Worm (Caenorhabditis elegans) whole organism, mixed stage, embryonic: Measurements from ENCODE around the gene srw-59.

Experiments used
- M03D4.4 ChIP-seq: sonication (generic microtip); optimal IDR thresholded peaks from 2 replicates; lab custom pipeline; 2017; ENCODE audit warnings: mild to moderate bottlenecking, missing genetic modification characterization, missing compliant biosample characterization
- blmp-1 ChIP-seq: fragments of 150-350 bp; optimal IDR thresholded peaks from 2 replicates; lab custom pipeline; 2014; ENCODE audit warnings: missing biosample characterization, missing genetic modification characterization
- ceh-39 ChIP-seq: fragments of 150-350 bp; optimal IDR thresholded peaks from 2 replicates; lab custom pipeline; 2014; ENCODE audit warnings: missing biosample characterization, missing genetic modification characterization
- ceh-43 ChIP-seq: fragments of 200-800 bp; sonication (Bioruptor generic); optimal IDR thresholded peaks from 2 replicates; lab custom pipeline; 2018; ENCODE audit warnings: mild to moderate bottlenecking, missing genetic modification characterization, moderate library complexity, missing compliant biosample characterization
- ces-1 ChIP-seq: fragments of 150-350 bp; optimal IDR thresholded peaks from 2 replicates; lab custom pipeline; 2014; ENCODE audit warnings: missing biosample characterization, missing genetic modification reagents, missing genetic modification characterization
- cnd-1 ChIP-seq: fragments of 200-800 bp; sonication (Bioruptor generic); optimal IDR thresholded peaks from 2 replicates; lab custom pipeline; 2018; ENCODE audit warnings: mild to moderate bottlenecking, missing genetic modification characterization, missing compliant biosample characterization
- elt-1 ChIP-seq: sonication (generic microtip); optimal IDR thresholded peaks from 2 replicates; lab custom pipeline; 2017; ENCODE audit warnings: missing genetic modification characterization, mild to moderate bottlenecking, missing compliant biosample characterization, antibody characterized with exemption, moderate library complexity, borderline replicate concordance; ENCODE audit not compliant: insufficient read depth
- elt-3 ChIP-seq: fragments of 150-350 bp; optimal IDR thresholded peaks from 2 replicates; lab custom pipeline; 2014; ENCODE audit warnings: missing biosample characterization, missing genetic modification characterization
- flh-1 ChIP-seq: fragments of 200-800 bp; sonication (Bioruptor generic); optimal IDR thresholded peaks from 2 replicates; lab custom pipeline; 2018; ENCODE audit warnings: mild to moderate bottlenecking, missing genetic modification characterization, moderate library complexity, missing compliant biosample characterization
- ham-2 ChIP-seq: fragments of 200-800 bp; sonication (Bioruptor generic); optimal IDR thresholded peaks from 2 replicates; lab custom pipeline; 2018; ENCODE audit warnings: mild to moderate bottlenecking, missing genetic modification characterization, missing compliant biosample characterization
- hlh-1 ChIP-seq: fragments of 150-350 bp; optimal IDR thresholded peaks from 2 replicates; lab custom pipeline; 2014; ENCODE audit warnings: missing biosample characterization, missing genetic modification reagents, missing genetic modification characterization
- lin-32 ChIP-seq: fragments of 200-800 bp; sonication (Bioruptor generic); optimal IDR thresholded peaks from 2 replicates; lab custom pipeline; 2018; ENCODE audit warnings: mild to moderate bottlenecking, missing genetic modification characterization, missing compliant biosample characterization
- lsy-2 ChIP-seq: fragments of 150-350 bp; optimal IDR thresholded peaks from 2 replicates; lab custom pipeline; 2014; ENCODE audit warnings: missing biosample characterization, missing genetic modification characterization
- mab-5 ChIP-seq: fragments of 150-350 bp; optimal IDR thresholded peaks from 2 replicates; lab custom pipeline; 2014; ENCODE audit warnings: missing biosample characterization, missing genetic modification characterization
- mep-1 ChIP-seq: fragments of 150-350 bp; optimal IDR thresholded peaks from 2 replicates; lab custom pipeline; 2017; ENCODE audit warnings: missing biosample characterization, missing genetic modification reagents, missing genetic modification characterization, inconsistent platforms
- mls-2 ChIP-seq: sonication (generic microtip); optimal IDR thresholded peaks from 2 replicates; lab custom pipeline; 2016; ENCODE audit warnings: mild to moderate bottlenecking, missing genetic modification characterization, moderate library complexity, missing compliant biosample characterization
- nhr-12 ChIP-seq: fragments of 150-350 bp; optimal IDR thresholded peaks from 2 replicates; lab custom pipeline; 2014; ENCODE audit warnings: missing biosample characterization, missing genetic modification characterization
- nhr-2 ChIP-seq: fragments of 150-350 bp; optimal IDR thresholded peaks from 2 replicates; lab custom pipeline; 2014; ENCODE audit warnings: missing biosample characterization, missing genetic modification characterization
- nhr-237 ChIP-seq: fragments of 150-350 bp; optimal IDR thresholded peaks from 2 replicates; lab custom pipeline; 2014; ENCODE audit warnings: missing biosample characterization, missing genetic modification characterization
- nhr-28 ChIP-seq: fragments of 150-350 bp; optimal IDR thresholded peaks from 2 replicates; lab custom pipeline; 2014; ENCODE audit warnings: missing biosample characterization, missing genetic modification characterization
- nhr-76 ChIP-seq: sonication (generic microtip); optimal IDR thresholded peaks from 2 replicates; lab custom pipeline; 2017; ENCODE audit warnings: missing biosample characterization, missing genetic modification characterization
- pha-4 ChIP-seq: fragments of 150-350 bp; optimal IDR thresholded peaks from 2 replicates; lab custom pipeline; 2018; ENCODE audit warnings: missing biosample characterization, missing genetic modification reagents, missing genetic modification characterization
- sem-2 ChIP-seq: fragments of 200-800 bp; sonication (Bioruptor generic); optimal IDR thresholded peaks from 2 replicates; lab custom pipeline; 2018; ENCODE audit warnings: mild to moderate bottlenecking, missing genetic modification characterization, missing compliant biosample characterization
- snpc-4 ChIP-seq: fragments of 150-350 bp; optimal IDR thresholded peaks from 2 replicates; lab custom pipeline; 2014; ENCODE audit warnings: missing biosample characterization, missing genetic modification characterization
- sptf-1 ChIP-seq: sonication (generic microtip); optimal IDR thresholded peaks from 2 replicates; lab custom pipeline; 2017; ENCODE audit warnings: mild to moderate bottlenecking, missing genetic modification characterization, moderate library complexity, missing compliant biosample characterization
- tbx-8 ChIP-seq: fragments of 200-800 bp; sonication (Bioruptor generic); optimal IDR thresholded peaks from 2 replicates; lab custom pipeline; 2018; ENCODE audit warnings: mild to moderate bottlenecking, missing genetic modification characterization, moderate library complexity, missing compliant biosample characterization
- unc-39 ChIP-seq: fragments of 150-350 bp; optimal IDR thresholded peaks from 2 replicates; lab custom pipeline; 2014; ENCODE audit warnings: missing biosample characterization, missing genetic modification characterization
- unc-62 ChIP-seq: fragments of 150-350 bp; optimal IDR thresholded peaks from 2 replicates; lab custom pipeline; 2014; ENCODE audit warnings: missing biosample characterization, missing genetic modification reagents, missing genetic modification characterization
- zip-8 ChIP-seq: fragments of 150-350 bp; optimal IDR thresholded peaks from 2 replicates; lab custom pipeline; 2014; ENCODE audit warnings: missing biosample characterization, missing genetic modification characterization
- ztf-11 ChIP-seq: fragments of 150-350 bp; optimal IDR thresholded peaks from 2 replicates; lab custom pipeline; 2014; ENCODE audit warnings: missing biosample characterization, missing genetic modification characterization

The srw-59 gene

ce11 chrV:15970820-15971219 lies 20.0 kb upstream of the srw-59 start:
- TF ChIP-seq ceh-43 (GFP tag; lab: Kevin White, UChicago) (no peak), nhr-237 (no peak), mep-1 (no peak), ztf-11 (tag; lab: Kevin White, UChicago) (no peak), mls-2 (tag; lab: Kevin White, UChicago) (no peak), elt-3 (no peak), zip-8 (no peak), lin-32 (no peak), M03D4.4 (tag; lab: Kevin White, UChicago) (no peak), nhr-76 (tag; lab: Kevin White, UChicago) (no peak), elt-1 (tag; lab: Kevin White, UChicago) (no peak), unc-39 (tag; lab: Kevin White, UChicago) (no peak), flh-1 (GFP tag; lab: Kevin White, UChicago) (no peak), ces-1 (GFP tag; lab: Kevin White, UChicago) (no peak), sem-2 (GFP tag; lab: Kevin White, UChicago) (no peak), nhr-2 (tag; lab: Kevin White, UChicago) (no peak), blmp-1 (tag; lab: Kevin White, UChicago) (no peak), pha-4 (no peak), hlh-1 (no peak), mab-5 (tag; lab: Kevin White, UChicago) (no peak)

- TF ChIP-seq nhr-12 (tag; lab: Kevin White, UChicago) (no peak), tbx-8 (GFP tag; lab: Kevin White, UChicago) (no peak), elt-3 (no peak), lin-32 (no peak)
Measured at ce11 chrV:15969653-15970052, 18.9 kb upstream of the srw-59 start, which contains the start of gene F36G9.7. Gene F36G9.7, minus strand, starts transcription at chrV:15969753.

ce11 chrV:15967542-15967941 lies 16.7 kb upstream of the srw-59 start, which contains the start of gene sri-1:
Gene sri-1, minus strand, starts transcription at chrV:15967642.
- no peak for TF ChIP-seq tbx-8 (GFP tag; lab: Kevin White, UChicago)
- no peak for TF ChIP-seq flh-1 (GFP tag; lab: Kevin White, UChicago)
- no peak for TF ChIP-seq cnd-1 (tag; lab: Kevin White, UChicago)
- no peak for TF ChIP-seq mls-2 (tag; lab: Kevin White, UChicago)
- TF ChIP-seq lsy-2 (tag; lab: Kevin White, UChicago): no peak
- no peak for TF ChIP-seq nhr-28 (tag; lab: Kevin White, UChicago)
- no peak for TF ChIP-seq nhr-237

ce11 chrV:15965114-15965513 lies 14.3 kb upstream of the srw-59 start, which contains the start of gene sri-2:
Gene sri-2, minus strand, starts transcription at chrV:15965214.
- TF ChIP-seq ceh-39 (tag; lab: Kevin White, UChicago): no peak
- TF ChIP-seq ceh-43 (GFP tag; lab: Kevin White, UChicago): no peak
- no peak for TF ChIP-seq ham-2 (GFP tag; lab: Kevin White, UChicago)
- TF ChIP-seq zip-8: no peak
- TF ChIP-seq M03D4.4 (tag; lab: Kevin White, UChicago): no peak

ce11 chrV:15959456-15959855 lies 8.7 kb upstream of the srw-59 start:
- TF ChIP-seq nhr-28 (tag; lab: Kevin White, UChicago): no peak

- TF ChIP-seq snpc-4 (no peak), lsy-2 (tag; lab: Kevin White, UChicago) (no peak), lin-32 (no peak), sem-2 (GFP tag; lab: Kevin White, UChicago) (no peak), zip-8 (no peak), ztf-11 (tag; lab: Kevin White, UChicago) (no peak), unc-62 (GFP tag; lab: Kevin White, UChicago) (no peak), sptf-1 (no peak)
Measured at ce11 chrV:15957098-15957497, 6.3 kb upstream of the srw-59 start, which contains the start of gene F36G9.3. Gene F36G9.3, plus strand, starts transcription at chrV:15957398.
